Fruit fly (Drosophila melanogaster): ENCODE results near the gene neo.

dm6 chr3R:29774360-29775193 lies 44.4 kb upstream of the neo start:
- peak; percentile 58 for TF ChIP-seq cic (GFP tag; optimal IDR thresholded peaks at IDR 0.05)
- TF ChIP-seq CG5204 (GFP tag; optimal IDR thresholded peaks at IDR 0.05): no peak
- TF ChIP-seq Crg-1 (GFP tag; optimal IDR thresholded peaks at IDR 0.05): peak; percentile 38
